Worm (Caenorhabditis elegans) whole organism, L2 larva: ENCODE results near the gene klp-6.

ENCODE experiments used
- C34F6.9 ChIP-seq: fragments of 150-350 bp; optimal IDR thresholded peaks from 2 replicates; lab custom pipeline; 2014; ENCODE audit warnings: missing biosample characterization, missing genetic modification characterization
- F13H6.1 ChIP-seq: sonication (generic microtip); optimal IDR thresholded peaks from 2 replicates; lab custom pipeline; 2016; ENCODE audit warnings: missing genetic modification characterization, missing compliant biosample characterization
- R02D3.7 ChIP-seq: fragments of 150-350 bp; optimal IDR thresholded peaks from 2 replicates; lab custom pipeline; 2014; ENCODE audit warnings: missing biosample characterization, missing genetic modification characterization
- Y55F3AM.14 ChIP-seq: fragments of 200-800 bp; sonication (Bioruptor generic); optimal IDR thresholded peaks from 2 replicates; lab custom pipeline; 2018; ENCODE audit warnings: mild to moderate bottlenecking, missing genetic modification characterization, missing compliant biosample characterization
- ZK546.5 ChIP-seq: sonication (generic microtip); optimal IDR thresholded peaks from 2 replicates; lab custom pipeline; 2017; ENCODE audit warnings: missing biosample characterization, missing genetic modification characterization
- alr-1 ChIP-seq: fragments of 150-350 bp; optimal IDR thresholded peaks from 2 replicates; lab custom pipeline; 2014; ENCODE audit warnings: missing biosample characterization, missing genetic modification characterization
- aly-2 ChIP-seq: fragments of 150-350 bp; optimal IDR thresholded peaks from 2 replicates; lab custom pipeline; 2014; ENCODE audit warnings: missing biosample characterization, missing genetic modification characterization
- ama-1 ChIP-seq: fragments of 150-350 bp; optimal IDR thresholded peaks from 2 replicates; lab custom pipeline; 2018; ENCODE audit warnings: inconsistent platforms
- blmp-1 ChIP-seq: sonication (generic microtip); optimal IDR thresholded peaks from 2 replicates; lab custom pipeline; 2017; ENCODE audit warnings: missing genetic modification characterization, mild to moderate bottlenecking, missing compliant biosample characterization, antibody characterized with exemption, moderate library complexity; ENCODE audit not compliant: insufficient read depth
- ceh-16 ChIP-seq: fragments of 150-350 bp; optimal IDR thresholded peaks from 2 replicates; lab custom pipeline; 2014; ENCODE audit warnings: missing biosample characterization, missing genetic modification characterization
- ceh-82 ChIP-seq: fragments of 150-350 bp; optimal IDR thresholded peaks from 2 replicates; lab custom pipeline; 2014; ENCODE audit warnings: missing biosample characterization, missing genetic modification characterization
- crh-2 ChIP-seq: sonication (generic microtip); optimal IDR thresholded peaks from 2 replicates; lab custom pipeline; 2017; ENCODE audit warnings: missing biosample characterization, missing genetic modification characterization
- dmd-4 ChIP-seq: sonication (generic microtip); optimal IDR thresholded peaks from 2 replicates; lab custom pipeline; 2017; ENCODE audit warnings: missing biosample characterization, missing genetic modification characterization
- elt-1 ChIP-seq: fragments of 150-350 bp; optimal IDR thresholded peaks from 2 replicates; lab custom pipeline; 2014; ENCODE audit warnings: missing biosample characterization, missing genetic modification characterization
- elt-3 ChIP-seq: sonication (generic microtip); optimal IDR thresholded peaks from 2 replicates; lab custom pipeline; 2017; ENCODE audit warnings: missing biosample characterization, missing genetic modification characterization
- fos-1 ChIP-seq: fragments of 150-350 bp; optimal IDR thresholded peaks from 2 replicates; lab custom pipeline; 2014; ENCODE audit warnings: missing biosample characterization, missing genetic modification characterization
- gmeb-1 ChIP-seq: fragments of 150-350 bp; optimal IDR thresholded peaks from 2 replicates; lab custom pipeline; 2014; ENCODE audit warnings: missing biosample characterization, missing genetic modification characterization
- lin-11 ChIP-seq: fragments of 150-350 bp; sonication (generic microtip); optimal IDR thresholded peaks from 2 replicates; lab custom pipeline; 2014; ENCODE audit warnings: missing biosample characterization, missing genetic modification characterization, inconsistent platforms, mixed read lengths
- lin-13 ChIP-seq: fragments of 150-350 bp; optimal IDR thresholded peaks from 2 replicates; lab custom pipeline; 2014; ENCODE audit warnings: missing biosample characterization, missing genetic modification reagents, missing genetic modification characterization
- lin-39 ChIP-seq: fragments of 150-350 bp; optimal IDR thresholded peaks from 2 replicates; lab custom pipeline; 2014; ENCODE audit warnings: missing biosample characterization, missing genetic modification reagents, missing genetic modification characterization
- lsy-2 ChIP-seq, 2 experiments: fragments of 150-350 bp in 1 of 2; sonication (generic microtip) in 1 of 2; optimal IDR thresholded peaks; 2 replicates each; lab custom pipeline; 2014 to 2017; ENCODE audit warnings: missing biosample characterization in 2 of 2, missing genetic modification characterization in 2 of 2
- mab-5 ChIP-seq: fragments of 150-350 bp; optimal IDR thresholded peaks from 2 replicates; lab custom pipeline; 2014; ENCODE audit warnings: missing biosample characterization, missing genetic modification characterization
- mbf-1 ChIP-seq: sonication (generic microtip); optimal IDR thresholded peaks from 2 replicates; lab custom pipeline; 2017; ENCODE audit warnings: missing biosample characterization, missing genetic modification characterization
- nhr-10 ChIP-seq: sonication (generic microtip); optimal IDR thresholded peaks from 2 replicates; lab custom pipeline; 2017; ENCODE audit warnings: missing biosample characterization, missing genetic modification characterization
- nhr-129 ChIP-seq: fragments of 150-350 bp; optimal IDR thresholded peaks from 2 replicates; lab custom pipeline; 2014; ENCODE audit warnings: missing biosample characterization, missing genetic modification characterization
- nhr-21 ChIP-seq: fragments of 150-350 bp; optimal IDR thresholded peaks from 2 replicates; lab custom pipeline; 2014; ENCODE audit warnings: missing biosample characterization, missing genetic modification characterization
- nhr-23 ChIP-seq: fragments of 150-350 bp; optimal IDR thresholded peaks from 2 replicates; lab custom pipeline; 2014; ENCODE audit warnings: missing biosample characterization, missing genetic modification reagents, missing genetic modification characterization
- nhr-237 ChIP-seq: fragments of 150-350 bp; optimal IDR thresholded peaks from 2 replicates; lab custom pipeline; 2014; ENCODE audit warnings: missing biosample characterization, missing genetic modification characterization
- nhr-25 ChIP-seq: fragments of 150-350 bp; sonication (generic microtip); optimal IDR thresholded peaks from 3 replicates; lab custom pipeline; 2014; ENCODE audit warnings: missing biosample characterization, missing genetic modification characterization
- nhr-6 ChIP-seq: fragments of 150-350 bp; optimal IDR thresholded peaks from 2 replicates; lab custom pipeline; 2014; ENCODE audit warnings: missing biosample characterization, missing genetic modification characterization
- sem-4 ChIP-seq: fragments of 150-350 bp; optimal IDR thresholded peaks from 2 replicates; lab custom pipeline; 2014; ENCODE audit warnings: missing biosample characterization, missing genetic modification reagents, missing genetic modification characterization
- skn-1 ChIP-seq: sonication (generic microtip); optimal IDR thresholded peaks from 2 replicates; lab custom pipeline; 2017; ENCODE audit warnings: missing biosample characterization, missing genetic modification characterization
- sma-3 ChIP-seq: sonication (generic microtip); optimal IDR thresholded peaks from 2 replicates; lab custom pipeline; 2016; ENCODE audit warnings: missing genetic modification reagents, missing genetic modification characterization, missing compliant biosample characterization
- unc-55 ChIP-seq: fragments of 150-350 bp; sonication (generic microtip); optimal IDR thresholded peaks from 3 replicates; lab custom pipeline; 2014; ENCODE audit warnings: missing biosample characterization, missing genetic modification reagents, missing genetic modification characterization
- unc-62 ChIP-seq: fragments of 150-350 bp; optimal IDR thresholded peaks from 2 replicates; lab custom pipeline; 2014; ENCODE audit warnings: missing biosample characterization, missing genetic modification reagents, missing genetic modification characterization
- zag-1 ChIP-seq: fragments of 150-350 bp; optimal IDR thresholded peaks from 2 replicates; lab custom pipeline; 2014; ENCODE audit warnings: missing biosample characterization, missing genetic modification characterization
- ztf-1 ChIP-seq: fragments of 200-800 bp; sonication (Bioruptor generic); conservative IDR thresholded peaks from 2 replicates; pipeline ENCODE4 v1.3.6; 2022; ENCODE audit warnings: missing genetic modification characterization, missing compliant biosample characterization
- ztf-4 ChIP-seq: fragments of 150-350 bp; optimal IDR thresholded peaks from 2 replicates; lab custom pipeline; 2014; ENCODE audit warnings: missing biosample characterization, missing genetic modification characterization

klp-6 gene

ce11 chrIII:5018116-5018689, 12.5 kb upstream of the klp-6 start, which contains the start of gene wip-1 (continued):
- TF ChIP-seq nhr-237 (tag; lab: Kevin White, UChicago) (peak; percentile 59), aly-2 (tag; lab: Kevin White, UChicago) (no peak), zag-1 (tag; lab: Kevin White, UChicago) (peak; percentile 94), crh-2 (tag; lab: Kevin White, UChicago) (peak; percentile 99)

- TF ChIP-seq nhr-25 (tag; lab: Kevin White, UChicago): no peak
- no peak for TF ChIP-seq lin-39 (tag; lab: Kevin White, UChicago)
- TF ChIP-seq zag-1 (tag; lab: Kevin White, UChicago): no peak
- no peak for TF ChIP-seq R02D3.7 (tag; lab: Kevin White, UChicago)
- TF ChIP-seq skn-1 (tag; lab: Kevin White, UChicago): no peak
- TF ChIP-seq alr-1 (tag; lab: Kevin White, UChicago): no peak
- TF ChIP-seq, all 48 proteins: peak for 0
Observed at ce11 chrIII:5020924-5021323, 9.8 kb upstream of the klp-6 start, which contains the start of gene mdt-11. Gene mdt-11 (plus strand): TSS chrIII:5021224.

- no peak for TF ChIP-seq nhr-6 (tag; lab: Kevin White, UChicago)
- TF ChIP-seq nhr-237 (tag; lab: Kevin White, UChicago): no peak
- TF ChIP-seq fos-1 (tag; lab: Kevin White, UChicago): no peak
- no peak for TF ChIP-seq zag-1 (tag; lab: Kevin White, UChicago)
- TF ChIP-seq gmeb-1 (tag; lab: Kevin White, UChicago): no peak
- no peak for TF ChIP-seq lin-13 (GFP tag; lab: Kevin White, UChicago)
- no peak for TF ChIP-seq ztf-1 (GFP tag; lab: Robert Waterston, UW)
- TF ChIP-seq R02D3.7 (tag; lab: Kevin White, UChicago): no peak
- TF ChIP-seq skn-1 (tag; lab: Kevin White, UChicago): no peak
- no peak for TF ChIP-seq sem-4 (tag; lab: Kevin White, UChicago)
- no peak for TF ChIP-seq mbf-1
- no peak for TF ChIP-seq ceh-16 (tag; lab: Kevin White, UChicago)
Observed at ce11 chrIII:5021689-5022088, 9.0 kb upstream of the klp-6 start, which contains the start of gene R144.3. Gene R144.3 (plus strand): TSS chrIII:5021989.

- TF ChIP-seq unc-62 (GFP tag; lab: Kevin White, UChicago) (no peak), gmeb-1 (tag; lab: Kevin White, UChicago) (no peak), mab-5 (tag; lab: Kevin White, UChicago) (no peak), ceh-82 (tag; lab: Kevin White, UChicago) (no peak), R02D3.7 (tag; lab: Kevin White, UChicago) (no peak), skn-1 (tag; lab: Kevin White, UChicago) (no peak)
- TF ChIP-seq, all 48 proteins: peak for 0
Observed at ce11 chrIII:5022964-5023363, 7.8 kb upstream of the klp-6 start, which contains the start of gene R144.13. Gene R144.13 (plus strand): TSS chrIII:5023264.

- TF ChIP-seq unc-55 (GFP tag; lab: Kevin White, UChicago) (no peak), ZK546.5 (tag; lab: Kevin White, UChicago) (no peak), lsy-2 (tag; optimal IDR thresholded peaks at IDR 0.05; lab: Kevin White, UChicago) (no peak)
Observed at ce11 chrIII:5023642-5024041, 7.1 kb upstream of the klp-6 start.

ce11 chrIII:5024393-5024964, 6.2 kb upstream of the klp-6 start, which contains the start of gene pcf-11:
Gene pcf-11 (plus strand): TSS chrIII:5024914.
- TF ChIP-seq ztf-4 (no peak), C34F6.9 (tag; lab: Kevin White, UChicago) (peak; percentile 84), nhr-10 (tag; lab: Kevin White, UChicago) (no peak), ceh-82 (tag; lab: Kevin White, UChicago) (no peak), nhr-23 (tag; lab: Kevin White, UChicago) (no peak), nhr-6 (tag; lab: Kevin White, UChicago) (no peak), lin-13 (GFP tag; lab: Kevin White, UChicago) (peak; percentile 64), nhr-129 (tag; lab: Kevin White, UChicago) (peak; percentile 52), gmeb-1 (tag; lab: Kevin White, UChicago) (peak; percentile 50), mab-5 (tag; lab: Kevin White, UChicago) (peak; percentile 31), elt-1 (tag; lab: Kevin White, UChicago) (no peak), lsy-2 (tag; optimal IDR thresholded peaks at IDR 0.05; lab: Kevin White, UChicago) (peak; percentile 43 to 63), ZK546.5 (tag; lab: Kevin White, UChicago) (no peak), sma-3 (GFP tag; lab: Kevin White, UChicago) (peak; percentile 42), fos-1 (tag; lab: Kevin White, UChicago) (peak; percentile 46), sem-4 (tag; lab: Kevin White, UChicago) (peak; percentile 68), ama-1 (peak; percentile 83), nhr-237 (tag; lab: Kevin White, UChicago) (no peak), dmd-4 (tag; lab: Kevin White, UChicago) (no peak), F13H6.1 (tag; lab: Kevin White, UChicago) (peak; percentile 48), unc-55 (GFP tag; lab: Kevin White, UChicago) (peak; percentile 77), mbf-1 (no peak), nhr-21 (tag; lab: Kevin White, UChicago) (no peak), Y55F3AM.14 (no peak), lin-11 (tag; lab: Kevin White, UChicago) (peak; percentile 75), zag-1 (tag; lab: Kevin White, UChicago) (no peak), blmp-1 (tag; lab: Kevin White, UChicago) (peak; percentile 47), elt-3 (tag; lab: Kevin White, UChicago) (no peak), skn-1 (tag; lab: Kevin White, UChicago) (no peak)
